Worm (Caenorhabditis elegans): ENCODE results near the gene F13E9.16.

DNA sequence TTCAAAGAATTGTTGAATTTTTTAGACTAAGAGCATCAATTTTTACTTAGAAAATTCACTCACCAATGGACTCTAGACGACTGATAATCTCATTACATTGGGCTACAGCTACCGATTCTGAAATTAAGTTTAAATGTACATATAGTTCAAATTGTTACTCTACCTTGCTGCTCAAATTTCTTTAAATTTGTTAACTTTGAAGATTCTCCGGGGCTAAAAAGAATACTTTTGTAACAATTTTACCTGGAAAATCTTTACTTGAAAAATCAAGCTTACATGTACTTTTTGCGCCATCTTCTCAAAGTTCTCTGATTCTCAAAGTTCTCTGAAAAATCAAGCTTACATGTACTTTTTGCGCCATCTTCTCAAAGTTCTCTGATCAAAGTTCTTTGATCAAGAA lies 7.6 kb downstream of the F13E9.16 start, which contains the start of gene sdz-13:
- TF ChIP-seq lin-14 (GFP tag; optimal IDR thresholded peaks at IDR 0.05) = no peak
- no peak for TF ChIP-seq dsc-1 (tag; optimal IDR thresholded peaks at IDR 0.05)

Data from whole organism, L1 larva.